Fruit fly (Drosophila melanogaster) whole organism, embryonic: Measurements from ENCODE around the gene CG5225.
A peak's percentile ranks its signal among the peaks of the same experiment; 100 is the strongest.

ENCODE experiments used
- Abd-B ChIP-seq: fragments of 200-800 bp; sonication (Bioruptor generic); optimal IDR thresholded peaks from 2 replicates; lab custom pipeline; 2018; ENCODE audit warnings: missing biosample characterization, mild to moderate bottlenecking, missing genetic modification characterization, moderate library complexity
- CG13123 ChIP-seq: fragments of 200-800 bp; sonication (Bioruptor generic); optimal IDR thresholded peaks from 2 replicates; lab custom pipeline; 2016; ENCODE audit warnings: missing biosample characterization, missing genetic modification characterization
- CG14050 ChIP-seq: fragments of 200-800 bp; sonication (Bioruptor generic); IDR thresholded peaks from 3 replicates; pipeline ENCODE4 v1.3.6; 2022; ENCODE audit warnings: missing biosample characterization, missing genetic modification characterization
- CG14441 ChIP-seq: fragments of 200-800 bp; sonication (Bioruptor generic); IDR thresholded peaks from 2 replicates; pipeline ENCODE4 v1.3.6; 2022; ENCODE audit warnings: missing biosample characterization, missing genetic modification characterization
- CG15479 ChIP-seq: fragments of 200-800 bp; sonication (Bioruptor generic); optimal IDR thresholded peaks from 3 replicates; lab custom pipeline; 2019; ENCODE audit warnings: missing biosample characterization, mild to moderate bottlenecking, missing genetic modification characterization, moderate library complexity
- CG1602 ChIP-seq: fragments of 200-800 bp; sonication (Bioruptor generic); optimal IDR thresholded peaks from 3 replicates; lab custom pipeline; 2016; ENCODE audit warnings: missing biosample characterization, missing genetic modification characterization
- CG1603 ChIP-seq: fragments of 200-800 bp; sonication (Bioruptor generic); optimal IDR thresholded peaks from 2 replicates; lab custom pipeline; 2019; ENCODE audit warnings: missing biosample characterization, mild to moderate bottlenecking, missing genetic modification characterization, moderate library complexity
- CG1647 ChIP-seq: fragments of 200-800 bp; sonication (Bioruptor generic); optimal IDR thresholded peaks from 3 replicates; lab custom pipeline; 2016; ENCODE audit warnings: missing biosample characterization, missing genetic modification characterization
- CG18476 ChIP-seq: fragments of 200-800 bp; sonication (Bioruptor generic); optimal IDR thresholded peaks from 2 replicates; lab custom pipeline; 2016; ENCODE audit warnings: missing biosample characterization, mild to moderate bottlenecking, missing genetic modification characterization
- CG2889 ChIP-seq: fragments of 200-800 bp; sonication (Bioruptor generic); IDR thresholded peaks from 3 replicates; pipeline ENCODE4 v1.3.6; 2022; ENCODE audit warnings: missing biosample characterization, missing genetic modification characterization
- CG3065 ChIP-seq: fragments of 200-800 bp; sonication (Bioruptor generic); optimal IDR thresholded peaks from 2 replicates; lab custom pipeline; 2016; ENCODE audit warnings: missing biosample characterization, missing genetic modification characterization
- CG3281 ChIP-seq: fragments of 200-800 bp; sonication (Bioruptor generic); optimal IDR thresholded peaks from 3 replicates; lab custom pipeline; 2017; ENCODE audit warnings: missing biosample characterization, mild to moderate bottlenecking, missing genetic modification characterization
- CG3407 ChIP-seq: fragments of 200-800 bp; sonication (Bioruptor generic); optimal IDR thresholded peaks from 2 replicates; lab custom pipeline; 2018; ENCODE audit warnings: missing biosample characterization, mild to moderate bottlenecking, missing genetic modification characterization
- CG4328 ChIP-seq: fragments of 200-800 bp; sonication (Bioruptor generic); optimal IDR thresholded peaks from 3 replicates; lab custom pipeline; 2017; ENCODE audit warnings: missing biosample characterization, missing genetic modification reagents, missing genetic modification characterization
- CG6765 ChIP-seq: fragments of 200-800 bp; sonication (Bioruptor generic); optimal IDR thresholded peaks from 3 replicates; lab custom pipeline; 2017; ENCODE audit warnings: missing biosample characterization, mild to moderate bottlenecking, missing genetic modification characterization
- CG8944 ChIP-seq: fragments of 200-800 bp; sonication (Bioruptor generic); optimal IDR thresholded peaks from 3 replicates; lab custom pipeline; 2016; ENCODE audit warnings: missing biosample characterization, missing genetic modification characterization
- CrebB ChIP-seq: fragments of 200-800 bp; sonication (Bioruptor generic); optimal IDR thresholded peaks from 3 replicates; lab custom pipeline; 2018; ENCODE audit warnings: missing biosample characterization, mild to moderate bottlenecking, missing genetic modification characterization
- Dref ChIP-seq: fragments of 200-800 bp; sonication (Bioruptor generic); IDR thresholded peaks from 2 replicates; pipeline ENCODE4 v1.3.6; 2022; ENCODE audit warnings: missing biosample characterization, missing genetic modification characterization
- Drgx ChIP-seq: fragments of 200-800 bp; sonication (Bioruptor generic); IDR thresholded peaks from 2 replicates; pipeline ENCODE4 v1.3.6; 2022; ENCODE audit warnings: missing biosample characterization, missing genetic modification characterization
- Hmx ChIP-seq: fragments of 200-800 bp; sonication (Bioruptor generic); optimal IDR thresholded peaks from 2 replicates; lab custom pipeline; 2016; ENCODE audit warnings: missing biosample characterization, missing genetic modification characterization
- Hr39 ChIP-seq: fragments of >200 bp; optimal IDR thresholded peaks from 2 replicates; lab custom pipeline; 2017
- Lhr ChIP-seq: fragments of 200-800 bp; sonication (Bioruptor generic); optimal IDR thresholded peaks from 3 replicates; lab custom pipeline; 2017; ENCODE audit warnings: mild to moderate bottlenecking, missing biosample characterization, missing genetic modification reagents, missing genetic modification characterization
- MESR4 ChIP-seq: fragments of 200-800 bp; sonication (Bioruptor generic); optimal IDR thresholded peaks from 2 replicates; lab custom pipeline; 2018; ENCODE audit warnings: missing biosample characterization, mild to moderate bottlenecking, missing genetic modification characterization, moderate library complexity
- Med ChIP-seq: fragments of 200-800 bp; sonication (Bioruptor generic); peaks from one replicate; lab custom pipeline; 2016; ENCODE audit warnings: missing biosample characterization, missing genetic modification characterization, mild to moderate bottlenecking, inconsistent platforms, moderate library complexity
- Mrtf ChIP-seq: fragments of 200-800 bp; sonication (Bioruptor generic); IDR thresholded peaks from 3 replicates; pipeline ENCODE4 v1.3.6; 2022; ENCODE audit warnings: missing biosample characterization, missing genetic modification characterization
- Oli ChIP-seq: fragments of 200-800 bp; sonication (Bioruptor generic); optimal IDR thresholded peaks from 2 replicates; lab custom pipeline; 2018; ENCODE audit warnings: missing biosample characterization, mild to moderate bottlenecking, missing genetic modification characterization, moderate library complexity
- PHDP ChIP-seq: fragments of 200-800 bp; sonication (Bioruptor generic); optimal IDR thresholded peaks from 3 replicates; lab custom pipeline; 2018; ENCODE audit warnings: missing biosample characterization, mild to moderate bottlenecking, missing genetic modification characterization, moderate library complexity
- Side ChIP-seq: fragments of 200-800 bp; sonication (Bioruptor generic); optimal IDR thresholded peaks from 2 replicates; lab custom pipeline; 2016; ENCODE audit warnings: missing biosample characterization, missing genetic modification characterization
- Tbp ChIP-seq: fragments of >200 bp; optimal IDR thresholded peaks from 2 replicates; lab custom pipeline; 2018; ENCODE audit warnings: missing biosample characterization, missing genetic modification characterization
- Vsx1 ChIP-seq: fragments of 200-800 bp; sonication (Bioruptor generic); optimal IDR thresholded peaks from 2 replicates; lab custom pipeline; 2017; ENCODE audit warnings: missing biosample characterization, mild to moderate bottlenecking, missing genetic modification characterization, missing genetic modification reagents
- bcd ChIP-seq: fragments of 200-800 bp; sonication (Bioruptor generic); optimal IDR thresholded peaks from 2 replicates; lab custom pipeline; 2017; ENCODE audit warnings: missing biosample characterization, mild to moderate bottlenecking, missing genetic modification characterization
- bsh ChIP-seq, 2 experiments: fragments of 200-800 bp; sonication (Bioruptor generic); optimal IDR thresholded peaks; 2 replicates each; lab custom pipeline; 2017 to 2018; ENCODE audit warnings: mild to moderate bottlenecking in 2 of 2, missing biosample characterization in 2 of 2, missing genetic modification characterization in 2 of 2, moderate library complexity in 1 of 2
- cad ChIP-seq: fragments of >200 bp; optimal IDR thresholded peaks from 2 replicates; lab custom pipeline; 2017; ENCODE audit warnings: missing biosample characterization, missing genetic modification characterization
- crp ChIP-seq, 2 experiments: fragments of 200-800 bp; sonication (Bioruptor generic); optimal IDR thresholded peaks; 2 replicates in 1 of 2; 3 replicates in 1 of 2; lab custom pipeline; 2017; ENCODE audit warnings: missing biosample characterization in 2 of 2, missing genetic modification characterization in 2 of 2, mild to moderate bottlenecking in 1 of 2, moderate library complexity in 1 of 2
- dimm ChIP-seq: fragments of 200-800 bp; sonication (Bioruptor generic); IDR thresholded peaks from 2 replicates; pipeline ENCODE4 v1.3.6; 2022; ENCODE audit warnings: missing biosample characterization, missing genetic modification characterization
- fru ChIP-seq: fragments of >200 bp; optimal IDR thresholded peaks from 2 replicates; lab custom pipeline; 2017
- gt ChIP-seq: fragments of 200-800 bp; sonication (Bioruptor generic); IDR thresholded peaks from 2 replicates; pipeline ENCODE4 v1.3.6; 2022; ENCODE audit warnings: missing biosample characterization, missing genetic modification characterization
- insv ChIP-seq, 2 experiments: fragments of 200-800 bp; sonication (Bioruptor generic); optimal IDR thresholded peaks; 3 replicates each; lab custom pipeline; 2016 to 2018; ENCODE audit warnings: missing biosample characterization in 2 of 2, missing genetic modification characterization in 2 of 2
- klu ChIP-seq: fragments of 200-800 bp; sonication (Bioruptor generic); IDR thresholded peaks from 2 replicates; pipeline ENCODE4 v1.3.6; 2022; ENCODE audit warnings: missing biosample characterization, missing genetic modification characterization
- lab ChIP-seq: fragments of 200-800 bp; sonication (Bioruptor generic); optimal IDR thresholded peaks from 3 replicates; lab custom pipeline; 2017; ENCODE audit warnings: missing biosample characterization, missing genetic modification characterization, mild to moderate bottlenecking, moderate library complexity, missing genetic modification reagents
- lola ChIP-seq, 3 experiments: fragments of >200 bp in 2 of 3; fragments of 200-800 bp in 1 of 3; sonication (Bioruptor generic) in 1 of 3; optimal IDR thresholded peaks; 2 replicates each; lab custom pipeline; 2017 to 2019; ENCODE audit warnings: missing biosample characterization in 3 of 3, missing genetic modification characterization in 3 of 3, mild to moderate bottlenecking in 1 of 3, moderate library complexity in 1 of 3
- nau ChIP-seq: fragments of 200-800 bp; sonication (Bioruptor generic); optimal IDR thresholded peaks from 3 replicates; lab custom pipeline; 2017; ENCODE audit warnings: missing biosample characterization, mild to moderate bottlenecking, missing genetic modification characterization, missing genetic modification reagents
- nerfin-1 ChIP-seq: fragments of 200-800 bp; sonication (Bioruptor generic); optimal IDR thresholded peaks from 3 replicates; lab custom pipeline; 2019; ENCODE audit warnings: missing biosample characterization, mild to moderate bottlenecking, missing genetic modification characterization, moderate library complexity
- nmo ChIP-seq: fragments of 200-800 bp; sonication (Bioruptor generic); optimal IDR thresholded peaks from 2 replicates; lab custom pipeline; 2018; ENCODE audit warnings: missing biosample characterization, mild to moderate bottlenecking, missing genetic modification characterization, moderate library complexity
- pho ChIP-seq: fragments of 200-800 bp; sonication (Bioruptor generic); optimal IDR thresholded peaks from 2 replicates; lab custom pipeline; 2016; ENCODE audit warnings: missing biosample characterization, missing genetic modification characterization
- pnt ChIP-seq: fragments of 200-800 bp; sonication (Bioruptor generic); optimal IDR thresholded peaks from 3 replicates; lab custom pipeline; 2016; ENCODE audit warnings: missing biosample characterization, missing genetic modification characterization
- rib ChIP-seq: fragments of 200-800 bp; sonication (Bioruptor generic); IDR thresholded peaks from 2 replicates; pipeline ENCODE4 v1.3.6; 2022; ENCODE audit warnings: missing biosample characterization, missing genetic modification characterization
- sens-2 ChIP-seq: fragments of 200-800 bp; sonication (Bioruptor generic); IDR thresholded peaks from 2 replicates; pipeline ENCODE4 v1.3.6; 2022; ENCODE audit warnings: missing biosample characterization, missing genetic modification characterization
- ttk ChIP-seq: fragments of 200-800 bp; sonication (Bioruptor generic); IDR thresholded peaks from 2 replicates; pipeline ENCODE4 v2.1.2; 2022; ENCODE audit warnings: missing biosample characterization, missing genetic modification characterization
- twi ChIP-seq: fragments of 200-800 bp; optimal IDR thresholded peaks from 2 replicates; lab custom pipeline; 2019; ENCODE audit warnings: missing biosample characterization, mild to moderate bottlenecking, missing genetic modification characterization, moderate library complexity
- vvl ChIP-seq: fragments of 200-800 bp; sonication (Bioruptor generic); IDR thresholded peaks from 2 replicates; pipeline ENCODE4 v1.3.6; 2022; ENCODE audit warnings: missing biosample characterization, missing genetic modification characterization
- wdn ChIP-seq: fragments of 200-800 bp; sonication (Bioruptor generic); IDR thresholded peaks from 2 replicates; pipeline ENCODE4 v1.3.6; 2022; ENCODE audit warnings: missing biosample characterization, missing genetic modification characterization
- zfh1 ChIP-seq: fragments of 200-800 bp; sonication (Bioruptor generic); IDR thresholded peaks from 3 replicates; pipeline ENCODE4 v1.3.6; 2022; ENCODE audit warnings: missing biosample characterization, missing genetic modification characterization

Gene CG5225

DNA sequence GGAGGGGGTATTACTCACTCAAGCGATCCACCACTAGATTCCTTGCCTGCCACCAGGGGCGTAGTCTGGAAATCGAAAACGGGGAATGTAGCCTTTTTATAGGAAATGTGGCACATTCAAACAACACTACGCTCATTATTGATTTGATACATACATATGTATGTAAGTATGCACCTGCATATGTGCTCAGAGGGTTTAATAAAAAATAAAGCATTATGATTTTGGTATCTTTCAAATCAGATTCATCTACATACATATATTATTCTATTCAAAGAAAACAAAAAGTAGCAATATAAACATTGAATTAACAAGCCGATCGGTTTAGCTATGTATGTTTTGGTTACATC lies 28.4 kb downstream of the CG5225 start (continued):
- TF ChIP-seq CG13123 (GFP tag; lab: Kevin White, UChicago) (no peak), klu (GFP tag; lab: Robert Waterston, UW) (no peak), CG4328 (no peak), Drgx (no peak), sens-2 (GFP tag; lab: Robert Waterston, UW) (no peak), Tbp (no peak), nau (GFP tag; lab: Kevin White, UChicago) (no peak), gt (no peak), Med (GFP tag; lab: Kevin White, UChicago) (no peak), insv (GFP tag; optimal IDR thresholded peaks at IDR 0.05; lab: Kevin White, UChicago) (no peak), MESR4 (GFP tag; lab: Kevin White, UChicago) (no peak), CG15479 (no peak), dimm (GFP tag; lab: Robert Waterston, UW) (no peak), CG6765 (GFP tag; lab: Kevin White, UChicago) (no peak), CG8944 (no peak), bcd (no peak), rib (GFP tag; lab: Robert Waterston, UW) (no peak), lab (GFP tag; lab: Kevin White, UChicago) (no peak), bsh (GFP tag; optimal IDR thresholded peaks at IDR 0.05; lab: Kevin White, UChicago) (no peak), CG3065 (no peak), nerfin-1 (tag; lab: Kevin White, UChicago) (no peak), twi (tag; lab: Kevin White, UChicago) (no peak), lola (GFP tag; optimal IDR thresholded peaks at IDR 0.05; lab: Kevin White, UChicago) (peak in 1 of 3 experiments; percentile 16), nmo (GFP tag; lab: Kevin White, UChicago) (no peak), CG1602 (GFP tag; lab: Kevin White, UChicago) (no peak), crp (GFP tag; optimal IDR thresholded peaks at IDR 0.05; lab: Kevin White, UChicago) (no peak), Hr39 (no peak), cad (GFP tag; lab: Kevin White, UChicago) (no peak), zfh1 (GFP tag; lab: Robert Waterston, UW) (no peak), vvl (GFP tag; lab: Robert Waterston, UW) (peak; percentile 39; the same call in 1 of the 2 replicates), Abd-B (GFP tag; lab: Kevin White, UChicago) (no peak), Mrtf (GFP tag; lab: Robert Waterston, UW) (no peak), Side (no peak), ttk (GFP tag; lab: Robert Waterston, UW) (no peak), Vsx1 (GFP tag; lab: Kevin White, UChicago) (no peak), CG3407 (GFP tag; lab: Kevin White, UChicago) (no peak), CG14441 (GFP tag; lab: Robert Waterston, UW) (no peak; the same call in 1 of the 2 replicates), CG3281 (peak; percentile 15), CG18476 (GFP tag; lab: Kevin White, UChicago) (no peak), CrebB (tag; lab: Kevin White, UChicago) (no peak), Dref (GFP tag; lab: Robert Waterston, UW) (no peak), CG1647 (GFP tag; lab: Kevin White, UChicago) (no peak), fru (lab: Kevin White, UChicago) (no peak), CG1603 (tag; lab: Kevin White, UChicago) (peak; percentile 42), pho (GFP tag; lab: Kevin White, UChicago) (no peak), CG14050 (GFP tag; lab: Robert Waterston, UW) (no peak), wdn (GFP tag; lab: Robert Waterston, UW) (no peak), CG2889 (GFP tag; lab: Robert Waterston, UW) (no peak), Oli (peak; percentile 5), Hmx (GFP tag; lab: Kevin White, UChicago) (no peak), PHDP (tag; lab: Kevin White, UChicago) (no peak), Lhr (GFP tag; lab: Kevin White, UChicago) (no peak), pnt (peak; percentile 2)
